Worm (Caenorhabditis elegans): ENCODE results near the gene R08F11.7.

DNA sequence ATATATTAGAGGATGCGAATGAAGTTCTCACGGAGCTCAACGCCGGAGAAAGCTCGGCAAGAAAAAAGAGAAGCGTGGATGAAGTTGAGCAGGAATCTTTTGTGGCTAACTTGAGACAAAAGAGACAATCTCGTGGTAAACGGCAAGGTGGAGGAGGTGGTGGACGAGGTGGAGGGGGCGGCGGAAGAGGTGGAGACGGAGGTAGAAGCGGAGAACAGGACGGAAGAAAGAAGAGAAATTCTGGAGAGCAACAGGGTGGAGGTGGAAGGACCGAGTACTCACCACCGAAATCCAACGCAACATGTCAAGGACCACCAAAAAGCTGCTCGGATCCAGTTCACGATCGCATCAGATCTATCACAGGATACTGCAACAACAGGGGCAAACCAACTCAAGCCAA is 554 bp downstream of the R08F11.7 start:
- no peak for TF ChIP-seq ceh-13 (GFP tag; optimal IDR thresholded peaks at IDR 0.05)
- TF ChIP-seq sea-1 (GFP tag; conservative IDR thresholded peaks at IDR 0.05) = no peak
- no peak for TF ChIP-seq tbx-37 (GFP tag; conservative IDR thresholded peaks at IDR 0.05)
- TF ChIP-seq ama-1 (optimal IDR thresholded peaks at IDR 0.05) = no peak
- TF ChIP-seq scrt-1 (GFP tag; IDR thresholded peaks at IDR 0.05) = no peak
- TF ChIP-seq flt-1 (GFP tag; IDR thresholded peaks at IDR 0.05) = no peak
- no peak for TF ChIP-seq hmbx-1 (tag; optimal IDR thresholded peaks at IDR 0.05)
- no peak for TF ChIP-seq aly-1 (tag; optimal IDR thresholded peaks at IDR 0.05)
